Worm (Caenorhabditis elegans): ENCODE results near the gene blos-1.

DNA sequence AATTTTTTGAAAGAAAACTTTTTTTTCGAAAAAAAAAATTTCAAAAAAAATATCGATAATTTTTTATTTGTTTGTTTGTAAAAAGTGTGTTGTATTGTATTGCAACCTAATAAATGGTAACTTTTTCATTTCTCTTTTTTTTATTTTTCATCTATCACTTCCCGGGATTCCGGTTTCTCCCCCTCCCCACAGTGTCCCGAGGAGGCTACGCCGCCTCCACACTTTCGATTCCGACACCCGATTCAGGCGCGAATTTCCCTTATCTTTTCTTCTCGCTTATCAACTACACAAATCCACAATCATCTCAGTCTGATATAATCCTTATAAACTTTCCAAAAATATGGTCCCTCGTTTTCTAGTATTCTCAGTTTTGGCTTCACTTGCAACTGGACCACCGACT lies 42.8 kb upstream of the blos-1 start, which contains the start of gene R01H10.4:
- TF ChIP-seq nhr-11 (tag; optimal IDR thresholded peaks at IDR 0.05) (no peak), lin-35 (GFP tag; optimal IDR thresholded peaks at IDR 0.05) (no peak), elt-2 (tag; optimal IDR thresholded peaks at IDR 0.05) (no peak), sup-37 (GFP tag; optimal IDR thresholded peaks at IDR 0.05) (no peak), nhr-77 (tag; optimal IDR thresholded peaks at IDR 0.05) (no peak)

Measured in whole organism, L1 larva.